Worm (Caenorhabditis elegans) whole organism, L2 larva: ENCODE measurements around the gene M01H9.10.

Experiments
- C34F6.9 ChIP-seq: fragments of 150-350 bp; optimal IDR thresholded peaks from 2 replicates; lab custom pipeline; 2014; ENCODE audit warnings: missing biosample characterization, missing genetic modification characterization
- F13H6.1 ChIP-seq: sonication (generic microtip); optimal IDR thresholded peaks from 2 replicates; lab custom pipeline; 2016; ENCODE audit warnings: missing genetic modification characterization, missing compliant biosample characterization
- R02D3.7 ChIP-seq: fragments of 150-350 bp; optimal IDR thresholded peaks from 2 replicates; lab custom pipeline; 2014; ENCODE audit warnings: missing biosample characterization, missing genetic modification characterization
- Y55F3AM.14 ChIP-seq: fragments of 200-800 bp; sonication (Bioruptor generic); optimal IDR thresholded peaks from 2 replicates; lab custom pipeline; 2018; ENCODE audit warnings: mild to moderate bottlenecking, missing genetic modification characterization, missing compliant biosample characterization
- alr-1 ChIP-seq: fragments of 150-350 bp; optimal IDR thresholded peaks from 2 replicates; lab custom pipeline; 2014; ENCODE audit warnings: missing biosample characterization, missing genetic modification characterization
- ama-1 ChIP-seq: fragments of 150-350 bp; optimal IDR thresholded peaks from 2 replicates; lab custom pipeline; 2018; ENCODE audit warnings: inconsistent platforms
- blmp-1 ChIP-seq: sonication (generic microtip); optimal IDR thresholded peaks from 2 replicates; lab custom pipeline; 2017; ENCODE audit warnings: missing genetic modification characterization, mild to moderate bottlenecking, missing compliant biosample characterization, antibody characterized with exemption, moderate library complexity; ENCODE audit not compliant: insufficient read depth
- ceh-16 ChIP-seq: fragments of 150-350 bp; optimal IDR thresholded peaks from 2 replicates; lab custom pipeline; 2014; ENCODE audit warnings: missing biosample characterization, missing genetic modification characterization
- ceh-82 ChIP-seq: fragments of 150-350 bp; optimal IDR thresholded peaks from 2 replicates; lab custom pipeline; 2014; ENCODE audit warnings: missing biosample characterization, missing genetic modification characterization
- crh-2 ChIP-seq: sonication (generic microtip); optimal IDR thresholded peaks from 2 replicates; lab custom pipeline; 2017; ENCODE audit warnings: missing biosample characterization, missing genetic modification characterization
- dmd-4 ChIP-seq: sonication (generic microtip); optimal IDR thresholded peaks from 2 replicates; lab custom pipeline; 2017; ENCODE audit warnings: missing biosample characterization, missing genetic modification characterization
- elt-1 ChIP-seq: fragments of 150-350 bp; optimal IDR thresholded peaks from 2 replicates; lab custom pipeline; 2014; ENCODE audit warnings: missing biosample characterization, missing genetic modification characterization
- elt-3 ChIP-seq: sonication (generic microtip); optimal IDR thresholded peaks from 2 replicates; lab custom pipeline; 2017; ENCODE audit warnings: missing biosample characterization, missing genetic modification characterization
- fos-1 ChIP-seq: fragments of 150-350 bp; optimal IDR thresholded peaks from 2 replicates; lab custom pipeline; 2014; ENCODE audit warnings: missing biosample characterization, missing genetic modification characterization
- gmeb-1 ChIP-seq: fragments of 150-350 bp; optimal IDR thresholded peaks from 2 replicates; lab custom pipeline; 2014; ENCODE audit warnings: missing biosample characterization, missing genetic modification characterization
- lin-11 ChIP-seq: fragments of 150-350 bp; sonication (generic microtip); optimal IDR thresholded peaks from 2 replicates; lab custom pipeline; 2014; ENCODE audit warnings: missing biosample characterization, missing genetic modification characterization, inconsistent platforms, mixed read lengths
- lin-13 ChIP-seq: fragments of 150-350 bp; optimal IDR thresholded peaks from 2 replicates; lab custom pipeline; 2014; ENCODE audit warnings: missing biosample characterization, missing genetic modification reagents, missing genetic modification characterization
- lin-39 ChIP-seq: fragments of 150-350 bp; optimal IDR thresholded peaks from 2 replicates; lab custom pipeline; 2014; ENCODE audit warnings: missing biosample characterization, missing genetic modification reagents, missing genetic modification characterization
- lsy-2 ChIP-seq, 2 experiments: fragments of 150-350 bp in 1 of 2; sonication (generic microtip) in 1 of 2; optimal IDR thresholded peaks; 2 replicates each; lab custom pipeline; 2014 to 2017; ENCODE audit warnings: missing biosample characterization in 2 of 2, missing genetic modification characterization in 2 of 2
- mab-5 ChIP-seq: fragments of 150-350 bp; optimal IDR thresholded peaks from 2 replicates; lab custom pipeline; 2014; ENCODE audit warnings: missing biosample characterization, missing genetic modification characterization
- mdl-1 ChIP-seq, 2 experiments: fragments of 150-350 bp in 1 of 2; sonication (generic microtip) in 1 of 2; optimal IDR thresholded peaks; 2 replicates each; lab custom pipeline; 2017; ENCODE audit warnings: missing biosample characterization in 2 of 2, missing genetic modification characterization in 2 of 2
- nhr-12 ChIP-seq: fragments of 150-350 bp; optimal IDR thresholded peaks from 2 replicates; lab custom pipeline; 2014; ENCODE audit warnings: missing biosample characterization, missing genetic modification characterization
- nhr-21 ChIP-seq: fragments of 150-350 bp; optimal IDR thresholded peaks from 2 replicates; lab custom pipeline; 2014; ENCODE audit warnings: missing biosample characterization, missing genetic modification characterization
- nhr-23 ChIP-seq: fragments of 150-350 bp; optimal IDR thresholded peaks from 2 replicates; lab custom pipeline; 2014; ENCODE audit warnings: missing biosample characterization, missing genetic modification reagents, missing genetic modification characterization
- nhr-237 ChIP-seq: fragments of 150-350 bp; optimal IDR thresholded peaks from 2 replicates; lab custom pipeline; 2014; ENCODE audit warnings: missing biosample characterization, missing genetic modification characterization
- nhr-6 ChIP-seq: fragments of 150-350 bp; optimal IDR thresholded peaks from 2 replicates; lab custom pipeline; 2014; ENCODE audit warnings: missing biosample characterization, missing genetic modification characterization
- peb-1 ChIP-seq: fragments of 150-350 bp; optimal IDR thresholded peaks from 2 replicates; lab custom pipeline; 2014; ENCODE audit warnings: missing biosample characterization, missing genetic modification characterization
- sem-4 ChIP-seq: fragments of 150-350 bp; optimal IDR thresholded peaks from 2 replicates; lab custom pipeline; 2014; ENCODE audit warnings: missing biosample characterization, missing genetic modification reagents, missing genetic modification characterization
- skn-1 ChIP-seq: sonication (generic microtip); optimal IDR thresholded peaks from 2 replicates; lab custom pipeline; 2017; ENCODE audit warnings: missing biosample characterization, missing genetic modification characterization
- sma-3 ChIP-seq: sonication (generic microtip); optimal IDR thresholded peaks from 2 replicates; lab custom pipeline; 2016; ENCODE audit warnings: missing genetic modification reagents, missing genetic modification characterization, missing compliant biosample characterization
- sma-9 ChIP-seq, 2 experiments: fragments of 150-350 bp in 1 of 2; sonication (generic microtip) in 1 of 2; optimal IDR thresholded peaks; 2 replicates each; lab custom pipeline; 2014 to 2016; ENCODE audit warnings: missing genetic modification characterization in 2 of 2, mild to moderate bottlenecking in 1 of 2, missing biosample characterization in 1 of 2, missing compliant biosample characterization in 1 of 2, missing genetic modification reagents in 1 of 2, moderate library complexity in 1 of 2
- snpc-4 ChIP-seq: fragments of 150-350 bp; optimal IDR thresholded peaks from 2 replicates; lab custom pipeline; 2014; ENCODE audit warnings: missing biosample characterization, missing genetic modification characterization
- unc-39 ChIP-seq: fragments of 150-350 bp; optimal IDR thresholded peaks from 2 replicates; lab custom pipeline; 2014; ENCODE audit warnings: missing biosample characterization, missing genetic modification characterization
- unc-62 ChIP-seq: fragments of 150-350 bp; optimal IDR thresholded peaks from 2 replicates; lab custom pipeline; 2014; ENCODE audit warnings: missing biosample characterization, missing genetic modification reagents, missing genetic modification characterization
- zag-1 ChIP-seq: fragments of 150-350 bp; optimal IDR thresholded peaks from 2 replicates; lab custom pipeline; 2014; ENCODE audit warnings: missing biosample characterization, missing genetic modification characterization
- ztf-1 ChIP-seq: fragments of 200-800 bp; sonication (Bioruptor generic); conservative IDR thresholded peaks from 2 replicates; pipeline ENCODE4 v1.3.6; 2022; ENCODE audit warnings: missing genetic modification characterization, missing compliant biosample characterization
- ztf-11 ChIP-seq: sonication (generic microtip); optimal IDR thresholded peaks from 2 replicates; lab custom pipeline; 2017; ENCODE audit warnings: missing biosample characterization, missing genetic modification characterization
- ztf-4 ChIP-seq: fragments of 150-350 bp; optimal IDR thresholded peaks from 2 replicates; lab custom pipeline; 2014; ENCODE audit warnings: missing biosample characterization, missing genetic modification characterization

M01H9.10 gene

DNA sequence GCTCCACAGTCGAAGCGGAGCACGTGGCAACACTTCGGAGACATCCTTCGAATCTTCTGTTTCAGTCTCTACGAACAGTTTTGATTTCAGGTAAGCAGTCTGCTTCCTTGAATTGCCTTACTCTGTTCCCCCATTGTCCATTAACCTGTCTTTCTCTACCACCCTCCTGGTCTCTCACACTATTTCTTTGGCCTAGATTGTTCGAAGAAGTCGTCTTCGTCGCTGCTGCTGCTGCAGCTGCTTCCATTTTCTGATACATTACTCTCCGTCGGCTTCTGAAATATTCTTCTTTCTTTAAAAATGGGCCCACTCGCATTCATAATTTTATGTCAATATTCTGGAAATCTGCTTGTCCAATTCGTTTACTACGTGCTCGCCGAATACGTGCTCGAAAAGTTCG lies 28.4 kb downstream of the M01H9.10 start, which contains the start of gene R08C7.1:
Gene R08C7.1, plus strand, starts transcription at position 301 of the 400 bp plus-strand sequence.
- TF ChIP-seq gmeb-1 (tag; lab: Kevin White, UChicago) (no peak), nhr-12 (tag; lab: Kevin White, UChicago) (no peak)
- TF ChIP-seq, all 48 proteins: peak for 0

ce11 chrIV:4449843-4450242 lies 30.1 kb downstream of the M01H9.10 start:
- TF ChIP-seq sma-3 (GFP tag; lab: Kevin White, UChicago) (peak; percentile 60), R02D3.7 (tag; lab: Kevin White, UChicago) (no peak), ama-1 (lab: Kevin White, UChicago) (no peak), F13H6.1 (tag; lab: Kevin White, UChicago) (peak; percentile 31), nhr-237 (no peak), zag-1 (tag; lab: Kevin White, UChicago) (no peak), C34F6.9 (no peak), alr-1 (no peak), fos-1 (tag; lab: Kevin White, UChicago) (peak; percentile 34), sma-9 (GFP tag; optimal IDR thresholded peaks at IDR 0.05; lab: Kevin White, UChicago) (peak; percentile 62), sma-9 (tag; optimal IDR thresholded peaks at IDR 0.05; lab: Kevin White, UChicago) (no peak), snpc-4 (tag; lab: Kevin White, UChicago) (no peak), ztf-11 (tag; lab: Kevin White, UChicago) (no peak), gmeb-1 (tag; lab: Kevin White, UChicago) (peak; percentile 13), dmd-4 (tag; lab: Kevin White, UChicago) (no peak), unc-39 (tag; lab: Kevin White, UChicago) (no peak), nhr-21 (no peak), nhr-23 (tag; lab: Kevin White, UChicago) (no peak), Y55F3AM.14 (no peak), ztf-1 (GFP tag; lab: Robert Waterston, UW) (no peak), crh-2 (tag; lab: Kevin White, UChicago) (peak; percentile 31), lsy-2 (tag; optimal IDR thresholded peaks at IDR 0.05; lab: Kevin White, UChicago) (no peak), ztf-4 (no peak), blmp-1 (tag; lab: Kevin White, UChicago) (no peak), peb-1 (tag; lab: Kevin White, UChicago) (no peak)

DNA sequence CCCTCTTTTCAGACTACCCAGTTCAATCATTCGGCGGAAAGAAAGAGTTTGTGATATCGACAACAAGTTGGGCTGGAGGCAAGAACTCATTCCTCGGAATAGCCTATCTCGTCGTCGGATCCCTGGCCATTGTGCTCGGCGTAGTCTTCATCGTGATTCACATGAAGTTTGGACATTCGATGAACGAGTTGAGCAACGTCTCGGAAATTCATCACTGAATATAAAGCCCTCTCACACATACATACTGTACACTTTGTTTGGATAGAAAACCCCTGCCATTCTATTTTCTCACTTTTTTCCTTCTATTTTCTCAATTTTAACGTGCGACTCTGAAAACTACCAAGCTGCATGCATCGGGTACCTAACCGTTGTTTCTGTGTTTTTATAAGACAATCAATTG lies 30.5 kb downstream of the M01H9.10 start, which contains the start of gene R08C7.12:
Gene R08C7.12, plus strand, starts transcription at position 301 of the 400 bp plus-strand sequence.
- TF ChIP-seq ztf-11 (tag; lab: Kevin White, UChicago) (no peak), F13H6.1 (tag; lab: Kevin White, UChicago) (no peak), nhr-12 (tag; lab: Kevin White, UChicago) (no peak), crh-2 (tag; lab: Kevin White, UChicago) (no peak), snpc-4 (tag; lab: Kevin White, UChicago) (no peak), nhr-23 (tag; lab: Kevin White, UChicago) (no peak), unc-62 (GFP tag; lab: Kevin White, UChicago) (no peak), dmd-4 (tag; lab: Kevin White, UChicago) (no peak), elt-3 (tag; lab: Kevin White, UChicago) (no peak)

- TF ChIP-seq ztf-1 (GFP tag; lab: Robert Waterston, UW) (no peak), lin-39 (tag; lab: Kevin White, UChicago) (no peak), ceh-16 (tag; lab: Kevin White, UChicago) (no peak), alr-1 (no peak), lin-11 (tag; lab: Kevin White, UChicago) (no peak), gmeb-1 (tag; lab: Kevin White, UChicago) (no peak), Y55F3AM.14 (no peak), nhr-12 (tag; lab: Kevin White, UChicago) (no peak), mab-5 (no peak), sem-4 (no peak), ceh-82 (tag; lab: Kevin White, UChicago) (no peak), snpc-4 (tag; lab: Kevin White, UChicago) (no peak), ama-1 (lab: Kevin White, UChicago) (no peak), blmp-1 (tag; lab: Kevin White, UChicago) (no peak)
Measured at ce11 chrIV:4448343-4448742, 31.6 kb downstream of the M01H9.10 start.

- no peak for TF ChIP-seq snpc-4 (tag; lab: Kevin White, UChicago)
- no peak for TF ChIP-seq mdl-1 (tag; optimal IDR thresholded peaks at IDR 0.05; lab: Kevin White, UChicago)
- TF ChIP-seq sem-4, result no peak
- no peak for TF ChIP-seq lin-11 (tag; lab: Kevin White, UChicago)
- TF ChIP-seq lin-13 (GFP tag; lab: Kevin White, UChicago), result no peak
- no peak for TF ChIP-seq nhr-237
- no peak for TF ChIP-seq sma-9 (GFP tag; optimal IDR thresholded peaks at IDR 0.05; lab: Kevin White, UChicago)
- no peak for TF ChIP-seq sma-9 (tag; optimal IDR thresholded peaks at IDR 0.05; lab: Kevin White, UChicago)
- TF ChIP-seq zag-1 (tag; lab: Kevin White, UChicago), result no peak
- TF ChIP-seq lsy-2 (tag; optimal IDR thresholded peaks at IDR 0.05; lab: Kevin White, UChicago), result no peak
- no peak for TF ChIP-seq unc-39 (tag; lab: Kevin White, UChicago)
- no peak for TF ChIP-seq elt-3 (tag; lab: Kevin White, UChicago)
- no peak for TF ChIP-seq nhr-6 (tag; lab: Kevin White, UChicago)
- TF ChIP-seq elt-1 (tag; lab: Kevin White, UChicago), result no peak
- TF ChIP-seq skn-1, result no peak
- TF ChIP-seq nhr-21, result no peak
- TF ChIP-seq mab-5, result no peak
- TF ChIP-seq F13H6.1 (tag; lab: Kevin White, UChicago), result no peak
- TF ChIP-seq, all 48 proteins: peak for 0
Measured at ce11 chrIV:4447367-4447766, 32.6 kb downstream of the M01H9.10 start.
